Fruit fly (Drosophila melanogaster) whole organism, prepupa: ENCODE results near the gene Kaz-m1.
A peak's percentile ranks its signal among the peaks of the same experiment; 100 is the strongest.

ENCODE experiments used
- CG10669 ChIP-seq: fragments of 200-800 bp; sonication (Bioruptor generic); optimal IDR thresholded peaks from 3 replicates; lab custom pipeline; 2018; ENCODE audit warnings: missing biosample characterization, mild to moderate bottlenecking, missing genetic modification characterization, moderate library complexity
- CG11762 ChIP-seq: fragments of 200-800 bp; sonication (Bioruptor generic); optimal IDR thresholded peaks from 3 replicates; lab custom pipeline; 2016; ENCODE audit warnings: missing biosample characterization, missing genetic modification characterization; ENCODE audit not compliant: insufficient read depth
- CG11902 ChIP-seq: fragments of 200-800 bp; sonication (Bioruptor generic); optimal IDR thresholded peaks from 3 replicates; lab custom pipeline; 2016; ENCODE audit warnings: missing biosample characterization, missing genetic modification characterization
- CG15336 ChIP-seq: fragments of 200-800 bp; sonication (Bioruptor generic); IDR thresholded peaks from 2 replicates; pipeline ENCODE4 v1.3.6; 2022; ENCODE audit warnings: missing biosample characterization, missing genetic modification characterization
- CG1621 ChIP-seq: fragments of 200-800 bp; sonication (Bioruptor generic); optimal IDR thresholded peaks from 3 replicates; lab custom pipeline; 2018; ENCODE audit warnings: missing biosample characterization, mild to moderate bottlenecking, missing genetic modification characterization
- CG16779 ChIP-seq: fragments of 200-800 bp; sonication (Bioruptor generic); optimal IDR thresholded peaks from 3 replicates; lab custom pipeline; 2017; ENCODE audit warnings: missing biosample characterization, mild to moderate bottlenecking, missing genetic modification characterization
- CG3032 ChIP-seq: fragments of 200-800 bp; optimal IDR thresholded peaks from 2 replicates; lab custom pipeline; 2019; ENCODE audit warnings: missing biosample characterization, mild to moderate bottlenecking, missing genetic modification characterization, moderate library complexity
- CG31627 ChIP-seq: fragments of 200-800 bp; sonication (Bioruptor generic); optimal IDR thresholded peaks from 3 replicates; lab custom pipeline; 2016; ENCODE audit warnings: missing biosample characterization, missing genetic modification characterization
- CG32006 ChIP-seq: fragments of 200-800 bp; sonication (Bioruptor generic); optimal IDR thresholded peaks from 3 replicates; lab custom pipeline; 2017; ENCODE audit warnings: missing biosample characterization, mild to moderate bottlenecking, missing genetic modification characterization
- CG34406 ChIP-seq: fragments of 200-800 bp; sonication (Bioruptor generic); optimal IDR thresholded peaks from 3 replicates; lab custom pipeline; 2016; ENCODE audit warnings: missing biosample characterization, missing genetic modification characterization
- CG3919 ChIP-seq: fragments of 200-800 bp; sonication (Bioruptor generic); optimal IDR thresholded peaks from 3 replicates; lab custom pipeline; 2016; ENCODE audit warnings: missing biosample characterization, missing genetic modification characterization
- CG4318 ChIP-seq: fragments of 200-800 bp; sonication (Bioruptor generic); optimal IDR thresholded peaks from 3 replicates; lab custom pipeline; 2017; ENCODE audit warnings: missing biosample characterization, mild to moderate bottlenecking, missing genetic modification characterization
- CG6163 ChIP-seq: fragments of 200-800 bp; sonication (Bioruptor generic); IDR thresholded peaks from 3 replicates; pipeline ENCODE4 v1.3.6; 2022; ENCODE audit warnings: missing biosample characterization, missing genetic modification characterization
- CG6276 ChIP-seq: fragments of 200-800 bp; sonication (Bioruptor generic); optimal IDR thresholded peaks from 2 replicates; lab custom pipeline; 2017; ENCODE audit warnings: missing biosample characterization, mild to moderate bottlenecking, missing genetic modification characterization
- CG6792 ChIP-seq: fragments of 200-800 bp; sonication (Bioruptor generic); optimal IDR thresholded peaks from 3 replicates; lab custom pipeline; 2016; ENCODE audit warnings: missing biosample characterization, missing genetic modification characterization
- CG6854 ChIP-seq: fragments of 200-800 bp; sonication (Bioruptor generic); optimal IDR thresholded peaks from 2 replicates; lab custom pipeline; 2017; ENCODE audit warnings: missing biosample characterization, mild to moderate bottlenecking, missing genetic modification characterization
- CG7368 ChIP-seq: fragments of 200-800 bp; sonication (Bioruptor generic); optimal IDR thresholded peaks from 3 replicates; lab custom pipeline; 2016; ENCODE audit warnings: missing biosample characterization, missing genetic modification characterization
- CG8319 ChIP-seq: fragments of 200-800 bp; sonication (Bioruptor generic); optimal IDR thresholded peaks from 3 replicates; lab custom pipeline; 2016; ENCODE audit warnings: missing biosample characterization, missing genetic modification characterization
- CG8632 ChIP-seq: fragments of 200-800 bp; sonication (Bioruptor generic); optimal IDR thresholded peaks from 3 replicates; lab custom pipeline; 2016; ENCODE audit warnings: missing biosample characterization, missing genetic modification characterization
- CG9139 ChIP-seq: fragments of 200-800 bp; sonication (Bioruptor generic); optimal IDR thresholded peaks from 3 replicates; lab custom pipeline; 2017; ENCODE audit warnings: missing biosample characterization, mild to moderate bottlenecking, missing genetic modification characterization
- Ets21C ChIP-seq: fragments of 200-800 bp; sonication (Bioruptor generic); optimal IDR thresholded peaks from 3 replicates; lab custom pipeline; 2016; ENCODE audit warnings: missing biosample characterization, missing genetic modification characterization
- Ets96B ChIP-seq: fragments of 200-800 bp; optimal IDR thresholded peaks from 2 replicates; lab custom pipeline; 2019; ENCODE audit warnings: missing biosample characterization, mild to moderate bottlenecking, missing genetic modification characterization, moderate library complexity
- Gug ChIP-seq: fragments of 200-800 bp; sonication (Bioruptor generic); IDR thresholded peaks from 2 replicates; pipeline ENCODE4 v1.3.6; 2022; ENCODE audit warnings: missing biosample characterization, missing genetic modification characterization
- Hr38 ChIP-seq: sonication (Bioruptor generic); optimal IDR thresholded peaks from 2 replicates; lab custom pipeline; 2016; ENCODE audit warnings: missing biosample characterization, missing genetic modification characterization
- Hr39 ChIP-seq: fragments of 200-800 bp; sonication (Bioruptor generic); optimal IDR thresholded peaks from 2 replicates; lab custom pipeline; 2016; ENCODE audit warnings: missing biosample characterization, missing genetic modification characterization
- Hr4 ChIP-seq: fragments of 200-800 bp; sonication (Bioruptor generic); optimal IDR thresholded peaks from 3 replicates; lab custom pipeline; 2016; ENCODE audit warnings: missing biosample characterization, missing genetic modification characterization
- OdsH ChIP-seq: fragments of 200-800 bp; sonication (Bioruptor generic); optimal IDR thresholded peaks from 3 replicates; lab custom pipeline; 2016; ENCODE audit warnings: missing biosample characterization, missing genetic modification characterization
- Sox102F ChIP-seq: fragments of 200-800 bp; sonication (Bioruptor generic); optimal IDR thresholded peaks from 2 replicates; lab custom pipeline; 2016; ENCODE audit warnings: missing biosample characterization, mild to moderate bottlenecking, missing genetic modification characterization
- Sox14 ChIP-seq: fragments of 200-800 bp; sonication (Bioruptor generic); optimal IDR thresholded peaks from 3 replicates; lab custom pipeline; 2016; ENCODE audit warnings: missing biosample characterization, missing genetic modification characterization
- Sox15 ChIP-seq: fragments of 200-800 bp; sonication (Bioruptor generic); optimal IDR thresholded peaks from 3 replicates; lab custom pipeline; 2016; ENCODE audit warnings: missing biosample characterization, missing genetic modification characterization
- achi ChIP-seq: fragments of 200-800 bp; sonication (Bioruptor generic); optimal IDR thresholded peaks from 3 replicates; lab custom pipeline; 2016; ENCODE audit warnings: missing biosample characterization, missing genetic modification characterization
- acj6 ChIP-seq: fragments of 200-800 bp; sonication (Bioruptor generic); optimal IDR thresholded peaks from 3 replicates; lab custom pipeline; 2016; ENCODE audit warnings: missing biosample characterization, missing genetic modification characterization
- cyc ChIP-seq: fragments of 200-800 bp; sonication (Bioruptor generic); optimal IDR thresholded peaks from 3 replicates; lab custom pipeline; 2016; ENCODE audit warnings: missing biosample characterization, missing genetic modification characterization
- dsx ChIP-seq: fragments of 200-800 bp; optimal IDR thresholded peaks from 3 replicates; lab custom pipeline; 2019; ENCODE audit warnings: missing biosample characterization, mild to moderate bottlenecking, missing genetic modification characterization, moderate library complexity; ENCODE audit not compliant: poor library complexity, severe bottlenecking
- esn ChIP-seq: fragments of 200-800 bp; sonication (Bioruptor generic); optimal IDR thresholded peaks from 2 replicates; lab custom pipeline; 2016; ENCODE audit warnings: missing biosample characterization, mild to moderate bottlenecking, missing genetic modification characterization, moderate library complexity
- fd59A ChIP-seq: fragments of 200-800 bp; sonication (Bioruptor generic); optimal IDR thresholded peaks from 2 replicates; lab custom pipeline; 2017; ENCODE audit warnings: missing biosample characterization, mild to moderate bottlenecking, missing genetic modification characterization, missing genetic modification reagents
- fd85E ChIP-seq: fragments of 200-800 bp; sonication (Bioruptor generic); optimal IDR thresholded peaks from 3 replicates; lab custom pipeline; 2016; ENCODE audit warnings: missing biosample characterization, missing genetic modification characterization
- fkh ChIP-seq: fragments of 200-800 bp; sonication (Bioruptor generic); optimal IDR thresholded peaks from 3 replicates; lab custom pipeline; 2017; ENCODE audit warnings: missing biosample characterization, mild to moderate bottlenecking, missing genetic modification characterization, moderate library complexity
- lz ChIP-seq: fragments of 200-800 bp; sonication (Bioruptor generic); optimal IDR thresholded peaks from 3 replicates; lab custom pipeline; 2016; ENCODE audit warnings: missing biosample characterization, missing genetic modification characterization
- net ChIP-seq: fragments of 200-800 bp; sonication (Bioruptor generic); optimal IDR thresholded peaks from 3 replicates; lab custom pipeline; 2016; ENCODE audit warnings: missing biosample characterization, missing genetic modification characterization
- pdm3 ChIP-seq: fragments of 200-800 bp; sonication (Bioruptor generic); optimal IDR thresholded peaks from 3 replicates; lab custom pipeline; 2016; ENCODE audit warnings: missing biosample characterization, missing genetic modification characterization
- salr ChIP-seq, 2 experiments: fragments of 200-800 bp; sonication (Bioruptor generic); optimal IDR thresholded peaks; 3 replicates each; lab custom pipeline; 2016 to 2018; ENCODE audit warnings: missing biosample characterization in 2 of 2, missing genetic modification characterization in 2 of 2, mild to moderate bottlenecking in 1 of 2
- ss ChIP-seq, 2 experiments: fragments of 200-800 bp; sonication (Bioruptor generic); optimal IDR thresholded peaks; 2 replicates in 1 of 2; 3 replicates in 1 of 2; lab custom pipeline; 2017 to 2018; ENCODE audit warnings: mild to moderate bottlenecking in 2 of 2, missing biosample characterization in 2 of 2, missing genetic modification characterization in 2 of 2, moderate library complexity in 1 of 2
- svp ChIP-seq: fragments of 200-800 bp; sonication (Bioruptor generic); peaks from one replicate; lab custom pipeline; 2016; ENCODE audit warnings: missing biosample characterization, missing genetic modification characterization
- topi ChIP-seq: fragments of 200-800 bp; sonication (Bioruptor generic); optimal IDR thresholded peaks from 3 replicates; lab custom pipeline; 2016; ENCODE audit warnings: missing biosample characterization, missing genetic modification characterization
- vri ChIP-seq: fragments of 200-800 bp; sonication (Bioruptor generic); optimal IDR thresholded peaks from 3 replicates; lab custom pipeline; 2016; ENCODE audit warnings: missing biosample characterization, mild to moderate bottlenecking, missing genetic modification characterization

The Kaz-m1 gene

DNA sequence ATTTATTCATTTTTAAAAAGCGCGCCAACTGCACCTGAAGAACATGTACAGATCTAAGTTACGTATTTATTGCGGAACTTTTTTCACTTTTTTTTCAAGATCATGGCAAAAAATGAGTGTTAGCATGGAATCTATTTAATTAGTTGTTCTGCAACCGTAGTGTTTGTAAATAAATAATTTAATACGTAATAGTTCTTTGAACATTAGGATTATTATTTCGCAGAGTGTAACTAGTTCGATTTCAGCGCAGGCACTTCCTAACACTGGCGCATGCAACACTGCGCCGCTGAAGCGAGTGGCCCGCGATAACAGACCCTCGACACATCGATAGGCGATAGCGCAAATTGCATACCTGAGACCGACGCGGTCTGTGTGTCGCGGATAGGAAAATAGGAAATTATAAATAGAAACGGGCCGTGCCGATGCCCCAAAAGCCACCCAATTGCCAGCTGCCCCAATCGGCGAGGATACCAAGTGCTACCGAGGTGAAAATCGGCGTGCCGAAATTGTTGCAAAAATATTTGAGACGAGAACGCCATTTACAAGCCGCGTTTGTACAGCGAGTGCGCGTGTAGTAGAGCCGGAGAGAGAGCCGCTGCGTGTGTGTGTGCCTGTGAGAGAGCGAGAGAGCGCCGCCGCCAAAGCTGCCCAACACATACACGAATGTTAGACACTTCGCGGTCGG, 27.0 kb downstream of the Kaz-m1 start, which contains the start of gene gro (continued):
- TF ChIP-seq CG8632 (GFP tag; lab: Kevin White, UChicago) (peak; percentile 41), CG3919 (GFP tag; lab: Kevin White, UChicago) (peak; percentile 74), fd59A (no peak), CG6854 (GFP tag; lab: Kevin White, UChicago) (peak; percentile 57), CG4318 (GFP tag; lab: Kevin White, UChicago) (peak; percentile 0), Sox15 (peak; percentile 46), cyc (peak; percentile 81), CG7368 (GFP tag; lab: Kevin White, UChicago) (no peak), pdm3 (GFP tag; lab: Kevin White, UChicago) (peak; percentile 84)

DNA sequence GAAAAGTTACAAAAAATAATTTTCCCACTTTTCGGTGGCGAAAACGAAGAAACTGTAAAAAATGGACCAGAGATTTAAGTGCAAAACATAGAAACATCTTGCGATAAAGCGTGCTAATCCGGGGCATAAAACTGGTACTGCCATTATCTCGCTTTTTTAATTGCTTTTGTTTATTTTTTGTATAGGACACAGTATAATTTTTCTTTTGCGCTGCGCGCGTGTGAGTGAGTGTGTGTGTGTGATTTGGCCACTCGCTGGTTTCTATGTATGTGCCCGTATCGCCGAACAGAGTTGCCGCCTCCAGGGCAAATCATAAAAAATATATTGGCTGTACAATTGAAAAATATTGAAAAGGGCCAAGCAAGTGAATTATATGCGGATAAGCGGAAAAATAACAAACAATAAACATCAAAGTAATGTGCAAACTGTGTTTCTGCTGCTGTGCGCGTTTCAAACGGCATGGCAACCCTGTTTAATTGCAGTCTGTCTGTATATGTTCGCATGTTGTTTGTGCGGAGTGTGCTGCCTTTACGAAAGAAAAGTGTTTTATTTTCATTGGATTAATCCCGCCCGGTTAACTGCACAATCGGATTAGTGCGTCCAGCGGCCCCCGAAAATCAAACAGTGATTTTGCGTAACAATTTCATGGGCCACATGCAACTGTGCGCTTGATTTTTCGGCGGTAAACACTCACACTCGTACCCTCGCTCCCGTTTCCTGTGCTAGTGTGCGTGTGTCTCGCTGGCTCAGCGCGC, 27.8 kb downstream of the Kaz-m1 start:
- TF ChIP-seq fd85E (GFP tag; lab: Kevin White, UChicago) (peak; percentile 93), CG11762 (GFP tag; lab: Kevin White, UChicago) (peak; percentile 97), achi (GFP tag; lab: Kevin White, UChicago) (peak; percentile 97), dsx (peak; percentile 89), ss (GFP tag; optimal IDR thresholded peaks at IDR 0.05; lab: Kevin White, UChicago) (peak; percentile 83 to 91), CG16779 (tag; lab: Kevin White, UChicago) (peak; percentile 89), Ets96B (tag; lab: Kevin White, UChicago) (peak; percentile 96), topi (GFP tag; lab: Kevin White, UChicago) (peak; percentile 97), lz (GFP tag; lab: Kevin White, UChicago) (peak; percentile 98), CG8632 (GFP tag; lab: Kevin White, UChicago) (peak; percentile 97), CG6792 (GFP tag; lab: Kevin White, UChicago) (peak; percentile 96), Sox102F (GFP tag; lab: Kevin White, UChicago) (peak; percentile 98), OdsH (GFP tag; lab: Kevin White, UChicago) (peak; percentile 99), acj6 (GFP tag; lab: Kevin White, UChicago) (peak; percentile 98), Gug (GFP tag; lab: Robert Waterston, UW) (peak; percentile 98), esn (peak; percentile 98), salr (GFP tag; optimal IDR thresholded peaks at IDR 0.05; lab: Kevin White, UChicago) (peak; percentile 93 to 97), CG34406 (GFP tag; lab: Kevin White, UChicago) (peak; percentile 97), CG8319 (GFP tag; lab: Kevin White, UChicago) (peak; percentile 98), CG32006 (GFP tag; lab: Kevin White, UChicago) (peak; percentile 98), pdm3 (GFP tag; lab: Kevin White, UChicago) (peak; percentile 98), svp (GFP tag; lab: Kevin White, UChicago) (peak; percentile 98), CG4318 (GFP tag; lab: Kevin White, UChicago) (peak; percentile 97), fkh (GFP tag; lab: Kevin White, UChicago) (peak; percentile 91), CG11902 (GFP tag; lab: Kevin White, UChicago) (peak; percentile 95), Hr38 (peak; percentile 93), Hr39 (GFP tag; lab: Kevin White, UChicago) (peak; percentile 99), CG9139 (GFP tag; lab: Kevin White, UChicago) (peak; percentile 71), CG7368 (GFP tag; lab: Kevin White, UChicago) (peak; percentile 98), CG10669 (peak; percentile 97), CG1621 (tag; lab: Kevin White, UChicago) (peak; percentile 96), CG31627 (GFP tag; lab: Kevin White, UChicago) (peak; percentile 99), CG3032 (tag; lab: Kevin White, UChicago) (peak; percentile 94), Sox15 (peak; percentile 97), vri (GFP tag; lab: Kevin White, UChicago) (peak; percentile 95), Hr4 (GFP tag; lab: Kevin White, UChicago) (peak; percentile 98), cyc (peak; percentile 98), Ets21C (GFP tag; lab: Kevin White, UChicago) (peak; percentile 96), net (GFP tag; lab: Kevin White, UChicago) (peak; percentile 98), CG6276 (peak; percentile 94), CG6163 (GFP tag; lab: Robert Waterston, UW) (peak; percentile 99), CG15336 (peak; percentile 97), Sox14 (GFP tag; lab: Kevin White, UChicago) (peak; percentile 98)
